Worm (Caenorhabditis elegans): ENCODE data around the gene K04A8.20.

The K04A8.20 gene

DNA sequence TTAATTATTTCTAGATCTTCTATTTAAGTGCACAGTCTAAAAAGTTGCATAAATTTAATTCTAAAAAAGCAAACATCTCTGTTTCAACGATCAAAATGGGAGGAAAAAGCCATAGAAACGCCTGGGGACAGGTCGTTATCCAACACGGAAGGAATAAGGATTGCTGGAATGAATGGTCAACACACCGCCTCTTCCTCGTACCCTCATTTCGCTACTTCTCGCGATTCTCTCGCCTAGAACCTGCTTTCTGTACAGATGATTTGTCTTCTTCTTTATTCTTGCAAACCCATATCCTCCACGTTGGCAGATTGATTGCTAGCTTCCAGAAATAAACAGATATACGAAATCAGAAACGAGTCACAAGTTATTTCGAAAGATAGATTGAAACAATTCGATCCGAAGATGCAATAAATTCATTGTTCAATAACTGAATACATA lies 34.3 kb upstream of the K04A8.20 start, which contains the start of gene dpy-11 (continued):
- TF ChIP-seq nhr-11 (tag; optimal IDR thresholded peaks at IDR 0.05) (no peak), mxl-2 (GFP tag; conservative IDR thresholded peaks at IDR 0.05) (0 out of 2 replicates have a peak, but pooled peaks have one; percentile 7), hif-1 (tag; optimal IDR thresholded peaks at IDR 0.05) (peak in 1 of 2 experiments; percentile 20), T26A8.4 (GFP tag; IDR thresholded peaks at IDR 0.05) (peak; percentile 81), Y75B8A.6 (GFP tag; IDR thresholded peaks at IDR 0.05) (peak; percentile 91), hlh-11 (tag; optimal IDR thresholded peaks at IDR 0.05) (peak; percentile 79), dmd-6 (GFP tag; IDR thresholded peaks at IDR 0.05) (peak; percentile 45), ceh-28 (tag; optimal IDR thresholded peaks at IDR 0.05) (no peak), fkh-10 (GFP tag; optimal IDR thresholded peaks at IDR 0.05) (no peak), Y105C5A.15 (GFP tag; IDR thresholded peaks at IDR 0.05) (0 out of 2 replicates have a peak, but pooled peaks have one; percentile 46), unc-130 (GFP tag; optimal IDR thresholded peaks at IDR 0.05) (no peak), F10B5.3 (tag; optimal IDR thresholded peaks at IDR 0.05) (no peak), nhr-111 (GFP tag; optimal IDR thresholded peaks at IDR 0.05) (no peak), zag-1 (tag; optimal IDR thresholded peaks at IDR 0.05) (no peak), aly-2 (tag; optimal IDR thresholded peaks at IDR 0.05) (no peak), T20F7.1 (GFP tag; optimal IDR thresholded peaks at IDR 0.05) (peak; percentile 37), dve-1 (tag; optimal IDR thresholded peaks at IDR 0.05; ENCODE audit: insufficient read depth) (peak; percentile 57), F26F4.8 (GFP tag; conservative IDR thresholded peaks at IDR 0.05) (no peak), tag-97 (GFP tag; IDR thresholded peaks at IDR 0.05) (no peak), daf-12 (tag; optimal IDR thresholded peaks at IDR 0.05) (no peak), lin-38 (GFP tag; IDR thresholded peaks at IDR 0.05) (peak; percentile 53), hlh-30 (tag; optimal IDR thresholded peaks at IDR 0.05; ENCODE audit: insufficient read depth) (no peak), php-3 (GFP tag; IDR thresholded peaks at IDR 0.05) (0 out of 2 replicates have a peak, but pooled peaks have one; percentile 8), egl-43 (GFP tag; IDR thresholded peaks at IDR 0.05) (no peak), cey-2 (tag; optimal IDR thresholded peaks at IDR 0.05; ENCODE audit: borderline replicate concordance, insufficient read depth) (no peak), tra-1 (GFP tag; IDR thresholded peaks at IDR 0.05) (0 out of 2 replicates have a peak, but pooled peaks have one; percentile 48), sdz-12 (GFP tag; optimal IDR thresholded peaks at IDR 0.05) (peak; percentile 90), daf-16 (GFP tag; optimal IDR thresholded peaks at IDR 0.05) (peak in 1 of 2 experiments; percentile 30), daf-16 (tag; optimal IDR thresholded peaks at IDR 0.05) (peak; percentile 21), F37D6.2 (tag; optimal IDR thresholded peaks at IDR 0.05) (no peak), Y5F2A.4 (GFP tag; optimal IDR thresholded peaks at IDR 0.05) (no peak), ces-1 (GFP tag; optimal IDR thresholded peaks at IDR 0.05) (no peak), pqm-1 (tag; optimal IDR thresholded peaks at IDR 0.05) (no peak), rbr-2 (tag; optimal IDR thresholded peaks at IDR 0.05) (no peak), nhr-25 (tag; optimal IDR thresholded peaks at IDR 0.05; ENCODE audit: borderline replicate concordance, insufficient read depth) (peak; percentile 55), lir-3 (tag; optimal IDR thresholded peaks at IDR 0.05) (no peak), nhr-10 (tag; optimal IDR thresholded peaks at IDR 0.05) (no peak), ceh-62 (tag; optimal IDR thresholded peaks at IDR 0.05) (no peak), zfp-3 (GFP tag; conservative IDR thresholded peaks at IDR 0.05) (peak; percentile 93), snpc-4 (tag; optimal IDR thresholded peaks at IDR 0.05) (no peak), mxl-3 (GFP tag; optimal IDR thresholded peaks at IDR 0.05) (peak; percentile 75), lin-29 (GFP tag; IDR thresholded peaks at IDR 0.05) (no peak), mep-1 (tag; optimal IDR thresholded peaks at IDR 0.05) (peak; percentile 81), fos-1 (tag; optimal IDR thresholded peaks at IDR 0.05) (no peak), lin-15B (tag; optimal IDR thresholded peaks at IDR 0.05) (no peak), lin-39 (tag; optimal IDR thresholded peaks at IDR 0.05) (no peak), nhr-6 (tag; optimal IDR thresholded peaks at IDR 0.05) (peak; percentile 57), ztf-7 (tag; optimal IDR thresholded peaks at IDR 0.05) (no peak), lin-1 (GFP tag; IDR thresholded peaks at IDR 0.05) (0 out of 2 replicates have a peak, but pooled peaks have one; percentile 15), zip-11 (GFP tag; IDR thresholded peaks at IDR 0.05) (no peak), ceh-20 (GFP tag; IDR thresholded peaks at IDR 0.05) (no peak)

Measured in whole organism, L4 larva.